Fruit fly (Drosophila melanogaster) whole organism, embryonic: ENCODE data around the gene CG7556.

ENCODE experiments used
- Aef1 ChIP-seq: fragments of 200-800 bp; sonication (Bioruptor generic); IDR thresholded peaks from 3 replicates; pipeline ENCODE4 v1.3.6; 2022; ENCODE audit warnings: missing biosample characterization, missing genetic modification characterization
- Bgb ChIP-seq: fragments of 200-800 bp; sonication (Bioruptor generic); IDR thresholded peaks from 2 replicates; pipeline ENCODE4 v1.3.6; 2022; ENCODE audit warnings: missing biosample characterization, missing genetic modification characterization; ENCODE audit not compliant: partially characterized antibody
- CG10462 ChIP-seq: fragments of 200-800 bp; sonication (Bioruptor generic); optimal IDR thresholded peaks from 2 replicates; lab custom pipeline; 2016; ENCODE audit warnings: missing biosample characterization, missing genetic modification characterization
- CG11085 ChIP-seq: fragments of 200-800 bp; sonication (Bioruptor generic); IDR thresholded peaks from 2 replicates; pipeline ENCODE4 v1.3.6; 2022; ENCODE audit warnings: missing biosample characterization, missing genetic modification characterization
- CG11247 ChIP-seq: fragments of 200-800 bp; sonication (Bioruptor generic); IDR thresholded peaks from 2 replicates; pipeline ENCODE4 v1.3.6; 2022; ENCODE audit warnings: missing biosample characterization, missing genetic modification characterization
- CG13287 ChIP-seq: fragments of 200-800 bp; sonication (Bioruptor generic); IDR thresholded peaks from 2 replicates; pipeline ENCODE4 v1.3.6; 2022; ENCODE audit warnings: missing biosample characterization, missing genetic modification characterization; ENCODE audit not compliant: partially characterized antibody
- CG13624 ChIP-seq: fragments of 200-800 bp; sonication (Bioruptor generic); optimal IDR thresholded peaks from 2 replicates; lab custom pipeline; 2016; ENCODE audit warnings: missing biosample characterization, missing genetic modification characterization
- CG1792 ChIP-seq: fragments of 200-800 bp; sonication (Bioruptor generic); optimal IDR thresholded peaks from 2 replicates; lab custom pipeline; 2016; ENCODE audit warnings: missing biosample characterization, missing genetic modification characterization
- CG2116 ChIP-seq: fragments of 200-800 bp; sonication (Bioruptor generic); optimal IDR thresholded peaks from 3 replicates; lab custom pipeline; 2018; ENCODE audit warnings: missing biosample characterization, mild to moderate bottlenecking, missing genetic modification characterization
- CG2120 ChIP-seq: fragments of 200-800 bp; sonication (Bioruptor generic); optimal IDR thresholded peaks from 3 replicates; lab custom pipeline; 2016; ENCODE audit warnings: missing biosample characterization, missing genetic modification characterization
- CG2712 ChIP-seq: fragments of 200-800 bp; optimal IDR thresholded peaks from 3 replicates; lab custom pipeline; 2019; ENCODE audit warnings: missing biosample characterization, mild to moderate bottlenecking, missing genetic modification characterization, moderate library complexity
- CG3163 ChIP-seq: fragments of 200-800 bp; sonication (Bioruptor generic); optimal IDR thresholded peaks from 3 replicates; lab custom pipeline; 2016; ENCODE audit warnings: missing biosample characterization, missing genetic modification characterization
- CG3995 ChIP-seq: fragments of 200-800 bp; sonication (Bioruptor generic); optimal IDR thresholded peaks from 3 replicates; lab custom pipeline; 2016; ENCODE audit warnings: missing biosample characterization, missing genetic modification characterization
- CG42726 ChIP-seq: fragments of 200-800 bp; sonication (Bioruptor generic); IDR thresholded peaks from 2 replicates; pipeline ENCODE4 v1.3.6; 2022; ENCODE audit warnings: missing biosample characterization, missing genetic modification characterization; ENCODE audit not compliant: partially characterized antibody
- CG43689 ChIP-seq: fragments of 200-800 bp; sonication (Bioruptor generic); IDR thresholded peaks from 2 replicates; pipeline ENCODE4 v1.3.6; 2022; ENCODE audit warnings: missing biosample characterization, missing genetic modification characterization
- CG9437 ChIP-seq: fragments of 200-800 bp; sonication (Bioruptor generic); optimal IDR thresholded peaks from 2 replicates; lab custom pipeline; 2018; ENCODE audit warnings: missing biosample characterization, mild to moderate bottlenecking, missing genetic modification characterization
- CHES-1-like ChIP-seq: fragments of 200-800 bp; sonication (Bioruptor generic); optimal IDR thresholded peaks from 2 replicates; lab custom pipeline; 2016; ENCODE audit warnings: missing biosample characterization, missing genetic modification characterization
- D19A ChIP-seq: fragments of 200-800 bp; optimal IDR thresholded peaks from 3 replicates; lab custom pipeline; 2019; ENCODE audit warnings: missing biosample characterization, mild to moderate bottlenecking, missing genetic modification characterization, moderate library complexity
- Dp ChIP-seq: fragments of 200-800 bp; sonication (Bioruptor generic); optimal IDR thresholded peaks from 2 replicates; lab custom pipeline; 2018; ENCODE audit warnings: missing biosample characterization, mild to moderate bottlenecking, missing genetic modification characterization, moderate library complexity
- Elba2 ChIP-seq: fragments of 200-800 bp; sonication (Bioruptor generic); optimal IDR thresholded peaks from 3 replicates; lab custom pipeline; 2016; ENCODE audit warnings: missing biosample characterization, missing genetic modification characterization
- Fer3 ChIP-seq: fragments of 200-800 bp; sonication (Bioruptor generic); optimal IDR thresholded peaks from 2 replicates; lab custom pipeline; 2018; ENCODE audit warnings: missing biosample characterization, mild to moderate bottlenecking, missing genetic modification characterization, moderate library complexity
- HLH4C ChIP-seq: fragments of 200-800 bp; sonication (Bioruptor generic); IDR thresholded peaks from 3 replicates; pipeline ENCODE4 v1.3.6; 2022; ENCODE audit warnings: missing biosample characterization, missing genetic modification characterization; ENCODE audit not compliant: partially characterized antibody
- Lhr ChIP-seq: fragments of 200-800 bp; sonication (Bioruptor generic); optimal IDR thresholded peaks from 3 replicates; lab custom pipeline; 2017; ENCODE audit warnings: mild to moderate bottlenecking, missing biosample characterization, missing genetic modification reagents, missing genetic modification characterization
- NfI ChIP-seq: fragments of 200-800 bp; sonication (Bioruptor generic); optimal IDR thresholded peaks from 3 replicates; lab custom pipeline; 2018; ENCODE audit warnings: missing biosample characterization, mild to moderate bottlenecking, missing genetic modification characterization, moderate library complexity
- Opbp ChIP-seq: fragments of 200-800 bp; sonication (Bioruptor generic); IDR thresholded peaks from 3 replicates; pipeline ENCODE4 v1.3.6; 2022; ENCODE audit warnings: missing biosample characterization, missing genetic modification characterization; ENCODE audit not compliant: partially characterized antibody
- PHDP ChIP-seq: fragments of 200-800 bp; sonication (Bioruptor generic); optimal IDR thresholded peaks from 3 replicates; lab custom pipeline; 2018; ENCODE audit warnings: missing biosample characterization, mild to moderate bottlenecking, missing genetic modification characterization, moderate library complexity
- Poxn ChIP-seq: fragments of 200-800 bp; sonication (Bioruptor generic); IDR thresholded peaks from 2 replicates; pipeline ENCODE4 v1.3.6; 2022; ENCODE audit warnings: missing biosample characterization, missing genetic modification characterization
- Scr ChIP-seq: fragments of 200-800 bp; sonication (Bioruptor generic); IDR thresholded peaks from 2 replicates; pipeline ENCODE4 v1.3.6; 2022; ENCODE audit warnings: missing biosample characterization, missing genetic modification characterization; ENCODE audit not compliant: partially characterized antibody
- Side ChIP-seq: fragments of 200-800 bp; sonication (Bioruptor generic); optimal IDR thresholded peaks from 2 replicates; lab custom pipeline; 2016; ENCODE audit warnings: missing biosample characterization, missing genetic modification characterization
- Sin3A ChIP-seq: fragments of >200 bp; optimal IDR thresholded peaks from 2 replicates; lab custom pipeline; 2018
- Six4 ChIP-seq: fragments of 200-800 bp; sonication (Bioruptor generic); optimal IDR thresholded peaks from 2 replicates; lab custom pipeline; 2016; ENCODE audit warnings: missing biosample characterization, missing genetic modification characterization
- Sox102F ChIP-seq: fragments of 200-800 bp; sonication (Bioruptor generic); optimal IDR thresholded peaks from 2 replicates; lab custom pipeline; 2018; ENCODE audit warnings: missing biosample characterization, mild to moderate bottlenecking, missing genetic modification characterization, moderate library complexity
- Vsx1 ChIP-seq: fragments of 200-800 bp; sonication (Bioruptor generic); optimal IDR thresholded peaks from 2 replicates; lab custom pipeline; 2017; ENCODE audit warnings: missing biosample characterization, mild to moderate bottlenecking, missing genetic modification characterization, missing genetic modification reagents
- YL-1 ChIP-seq: fragments of 200-800 bp; sonication (Bioruptor generic); optimal IDR thresholded peaks from 3 replicates; lab custom pipeline; 2017; ENCODE audit warnings: missing biosample characterization, mild to moderate bottlenecking, missing genetic modification characterization
- amos ChIP-seq: fragments of 200-800 bp; sonication (Bioruptor generic); IDR thresholded peaks from 2 replicates; pipeline ENCODE4 v1.3.6; 2022; ENCODE audit warnings: missing biosample characterization, missing genetic modification characterization; ENCODE audit not compliant: partially characterized antibody
- bsh ChIP-seq, 2 experiments: fragments of 200-800 bp; sonication (Bioruptor generic); optimal IDR thresholded peaks; 2 replicates each; lab custom pipeline; 2017 to 2018; ENCODE audit warnings: mild to moderate bottlenecking in 2 of 2, missing biosample characterization in 2 of 2, missing genetic modification characterization in 2 of 2, moderate library complexity in 1 of 2
- btn ChIP-seq: fragments of 200-800 bp; sonication (Bioruptor generic); optimal IDR thresholded peaks from 2 replicates; lab custom pipeline; 2016; ENCODE audit warnings: missing biosample characterization, missing genetic modification characterization
- dimm ChIP-seq: fragments of 200-800 bp; sonication (Bioruptor generic); IDR thresholded peaks from 2 replicates; pipeline ENCODE4 v1.3.6; 2022; ENCODE audit warnings: missing biosample characterization, missing genetic modification characterization
- dmrt11E ChIP-seq: fragments of 200-800 bp; sonication (Bioruptor generic); optimal IDR thresholded peaks from 3 replicates; lab custom pipeline; 2018; ENCODE audit warnings: missing biosample characterization, mild to moderate bottlenecking, missing genetic modification characterization, moderate library complexity
- emc ChIP-seq: fragments of 200-800 bp; sonication (Bioruptor generic); optimal IDR thresholded peaks from 2 replicates; lab custom pipeline; 2016; ENCODE audit warnings: missing biosample characterization, missing genetic modification characterization
- ewg ChIP-seq: fragments of 200-800 bp; sonication (Bioruptor generic); optimal IDR thresholded peaks from 3 replicates; lab custom pipeline; 2017; ENCODE audit warnings: mild to moderate bottlenecking, missing biosample characterization, missing genetic modification reagents, missing genetic modification characterization
- fd64A ChIP-seq: fragments of 200-800 bp; sonication (Bioruptor generic); optimal IDR thresholded peaks from 3 replicates; lab custom pipeline; 2018; ENCODE audit warnings: missing biosample characterization, mild to moderate bottlenecking, missing genetic modification characterization
- lola ChIP-seq, 3 experiments: fragments of >200 bp in 2 of 3; fragments of 200-800 bp in 1 of 3; sonication (Bioruptor generic) in 1 of 3; optimal IDR thresholded peaks; 2 replicates each; lab custom pipeline; 2017 to 2019; ENCODE audit warnings: missing biosample characterization in 3 of 3, missing genetic modification characterization in 3 of 3, mild to moderate bottlenecking in 1 of 3, moderate library complexity in 1 of 3
- mam ChIP-seq: fragments of 200-800 bp; sonication (Bioruptor generic); optimal IDR thresholded peaks from 3 replicates; lab custom pipeline; 2016; ENCODE audit warnings: missing biosample characterization, missing genetic modification characterization
- pan ChIP-seq, 4 experiments: fragments of >200 bp in 3 of 4; fragments of 200-800 bp in 1 of 4; sonication (Bioruptor generic) in 1 of 4; optimal IDR thresholded peaks in 3 of 4; IDR thresholded peaks in 1 of 4; 2 replicates each; pipeline versions ENCODE4 v1.3.6 to Lab custom; 2017 to 2022; ENCODE audit warnings: missing biosample characterization in 2 of 4, missing genetic modification characterization in 2 of 4, mixed read lengths in 1 of 4
- phol ChIP-seq: fragments of 200-800 bp; sonication (Bioruptor generic); optimal IDR thresholded peaks from 3 replicates; lab custom pipeline; 2018; ENCODE audit warnings: missing biosample characterization, mild to moderate bottlenecking, missing genetic modification characterization, moderate library complexity
- pzg ChIP-seq: fragments of 200-800 bp; sonication (Bioruptor generic); optimal IDR thresholded peaks from 3 replicates; lab custom pipeline; 2018; ENCODE audit warnings: missing biosample characterization, mild to moderate bottlenecking, missing genetic modification characterization, moderate library complexity
- slbo ChIP-seq: fragments of 200-800 bp; sonication (Bioruptor generic); IDR thresholded peaks from 2 replicates; pipeline ENCODE4 v1.3.6; 2022; ENCODE audit warnings: missing biosample characterization, missing genetic modification characterization
- slou ChIP-seq: fragments of 200-800 bp; sonication (Bioruptor generic); optimal IDR thresholded peaks from 3 replicates; lab custom pipeline; 2016; ENCODE audit warnings: missing biosample characterization, missing genetic modification characterization

The CG7556 gene

dm6 chrX:19208014-19208413 lies 28.4 kb upstream of the CG7556 start, which contains the start of gene Ulp1 (continued):
- TF ChIP-seq YL-1 (peak; percentile 62), CG3163 (GFP tag; lab: Kevin White, UChicago) (peak; percentile 12), slou (GFP tag; lab: Kevin White, UChicago) (peak; percentile 35), dmrt11E (no peak), Dp (GFP tag; lab: Kevin White, UChicago) (peak; percentile 56), emc (GFP tag; lab: Kevin White, UChicago) (no peak), Fer3 (tag; lab: Kevin White, UChicago) (no peak), CG1792 (GFP tag; lab: Kevin White, UChicago) (no peak), lola (GFP tag; optimal IDR thresholded peaks at IDR 0.05; lab: Kevin White, UChicago) (no peak), Lhr (GFP tag; lab: Kevin White, UChicago) (peak; percentile 60), CG11085 (GFP tag; lab: Robert Waterston, UW) (no peak), CG9437 (GFP tag; lab: Kevin White, UChicago) (no peak), Six4 (no peak), phol (peak; percentile 37), slbo (GFP tag; lab: Robert Waterston, UW) (peak; percentile 28; the same call in 1 of the 2 replicates), NfI (GFP tag; lab: Kevin White, UChicago) (peak; percentile 9), Side (GFP tag; lab: Kevin White, UChicago) (no peak), Sox102F (no peak), CHES-1-like (GFP tag; lab: Kevin White, UChicago) (peak; percentile 38), pan (optimal IDR thresholded peaks at IDR 0.05; lab: Kevin White, UChicago) (no peak), pan (GFP tag; optimal IDR thresholded peaks at IDR 0.05 in 1 of 2, IDR thresholded peaks at IDR 0.05 in 1 of 2) (no peak), D19A (tag; lab: Kevin White, UChicago) (no peak), CG2116 (peak; percentile 65), Opbp (GFP tag; lab: Robert Waterston, UW) (peak; percentile 62; the same call in 2 of the 3 replicates), Poxn (no peak), CG13287 (peak; percentile 57), fd64A (GFP tag; lab: Kevin White, UChicago) (no peak), PHDP (no peak), Sin3A (lab: Kevin White, UChicago) (peak; percentile 31), amos (peak; percentile 58), Vsx1 (GFP tag; lab: Kevin White, UChicago) (peak; percentile 69), Aef1 (GFP tag; lab: Robert Waterston, UW) (no peak), mam (GFP tag; lab: Kevin White, UChicago) (peak; percentile 34), ewg (GFP tag; lab: Kevin White, UChicago) (peak; percentile 43), CG11247 (GFP tag; lab: Robert Waterston, UW) (no peak), CG42726 (GFP tag; lab: Robert Waterston, UW) (peak; percentile 63; the same call in 1 of the 2 replicates), dimm (GFP tag; lab: Robert Waterston, UW) (no peak), HLH4C (GFP tag; lab: Robert Waterston, UW) (0 out of 3 replicates have a peak, but pooled peaks have one; percentile 25), Bgb (GFP tag; lab: Robert Waterston, UW) (peak; percentile 55), CG13624 (GFP tag; lab: Kevin White, UChicago) (peak; percentile 43), CG2712 (peak; percentile 41), btn (GFP tag; lab: Kevin White, UChicago) (no peak), bsh (GFP tag; optimal IDR thresholded peaks at IDR 0.05; lab: Kevin White, UChicago) (no peak), Scr (GFP tag; lab: Robert Waterston, UW) (peak; percentile 39), CG43689 (GFP tag; lab: Robert Waterston, UW) (no peak), pzg (GFP tag; lab: Kevin White, UChicago) (peak; percentile 91), CG10462 (peak; percentile 57), CG3995 (GFP tag; lab: Kevin White, UChicago) (peak; percentile 76), Elba2 (peak; percentile 7), CG2120 (GFP tag; lab: Kevin White, UChicago) (peak; percentile 11)
